Worm (Caenorhabditis elegans) whole organism, L4/young adult: ENCODE measurements around the gene T26H5.10.

Experiments used
- W03F9.2 ChIP-seq: fragments of 150-350 bp; optimal IDR thresholded peaks from 2 replicates; lab custom pipeline; 2014; ENCODE audit warnings: missing biosample characterization, missing genetic modification characterization
- dao-5 ChIP-seq: sonication (generic microtip); optimal IDR thresholded peaks from 2 replicates; lab custom pipeline; 2016; ENCODE audit warnings: missing genotype, missing genetic modification characterization, moderate library complexity, missing compliant biosample characterization
- him-1 ChIP-seq: sonication (generic microtip); optimal IDR thresholded peaks from 2 replicates; lab custom pipeline; 2016; ENCODE audit warnings: missing genotype, missing genetic modification reagents, missing genetic modification characterization, missing compliant biosample characterization

T26H5.10 gene

DNA sequence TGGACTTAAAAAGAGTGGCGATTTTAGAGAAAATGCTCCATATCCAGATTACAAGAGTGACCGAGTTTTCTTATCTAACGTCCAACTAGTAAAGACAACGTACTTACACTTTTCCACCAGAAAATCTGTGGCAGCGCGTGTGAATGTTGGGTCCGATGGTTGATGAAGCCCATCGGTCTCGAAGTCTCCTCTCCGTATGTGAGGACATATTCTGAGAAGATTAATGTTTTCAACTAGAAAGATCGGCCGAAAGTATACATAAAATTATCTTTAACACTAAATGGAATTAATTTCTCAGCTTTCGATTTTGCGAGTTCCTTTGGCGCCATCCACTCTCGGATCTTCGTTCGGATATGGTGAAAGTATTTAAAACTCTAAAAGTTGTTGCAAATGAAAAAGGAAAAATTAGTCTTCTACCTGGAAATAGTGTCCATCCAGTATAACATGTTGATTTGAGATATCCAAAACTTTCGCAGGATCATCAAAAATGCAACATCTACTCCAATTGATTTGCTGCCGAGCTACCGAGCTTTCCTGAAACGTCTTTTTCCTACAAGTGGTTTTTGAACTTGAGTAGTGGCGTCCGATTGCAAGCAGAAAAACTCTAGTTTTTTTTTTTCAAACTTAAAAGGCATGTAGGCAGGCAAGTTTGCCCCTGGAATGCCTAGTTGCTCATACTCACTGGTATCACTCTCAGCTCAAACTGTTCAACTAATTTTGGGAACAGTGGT is 12.1 kb downstream of the T26H5.10 start:
- no peak for TF ChIP-seq W03F9.2 (tag; lab: Kevin White, UChicago)
- TF ChIP-seq him-1 (tag; lab: Kevin White, UChicago) = no peak
- TF ChIP-seq dao-5 (tag; lab: Kevin White, UChicago) = no peak

DNA sequence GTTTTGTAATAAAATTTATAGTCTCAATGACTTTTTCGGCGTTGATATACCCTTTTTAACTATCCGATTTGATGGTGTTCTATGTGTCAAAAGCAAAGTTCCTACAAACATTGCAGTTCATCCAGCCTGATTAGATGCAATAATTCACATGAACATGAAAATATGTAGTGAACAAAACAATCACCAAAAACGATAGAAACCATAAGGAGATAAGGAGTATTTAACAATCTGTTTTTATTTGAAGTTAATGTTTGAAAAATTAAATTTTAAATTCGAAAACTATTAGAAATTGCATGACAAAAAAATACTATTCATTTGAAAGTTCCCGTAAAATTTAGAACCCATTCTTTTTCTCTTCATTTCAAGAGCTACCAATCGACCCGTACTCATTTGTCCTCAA is 16.7 kb downstream of the T26H5.10 start, which contains the start of gene fbxa-209:
Gene fbxa-209, minus strand, starts transcription at position 101 of the 400 bp plus-strand sequence.
- TF ChIP-seq W03F9.2 (tag; lab: Kevin White, UChicago) = no peak
- TF ChIP-seq him-1 (tag; lab: Kevin White, UChicago) = no peak
- no peak for TF ChIP-seq dao-5 (tag; lab: Kevin White, UChicago)

DNA sequence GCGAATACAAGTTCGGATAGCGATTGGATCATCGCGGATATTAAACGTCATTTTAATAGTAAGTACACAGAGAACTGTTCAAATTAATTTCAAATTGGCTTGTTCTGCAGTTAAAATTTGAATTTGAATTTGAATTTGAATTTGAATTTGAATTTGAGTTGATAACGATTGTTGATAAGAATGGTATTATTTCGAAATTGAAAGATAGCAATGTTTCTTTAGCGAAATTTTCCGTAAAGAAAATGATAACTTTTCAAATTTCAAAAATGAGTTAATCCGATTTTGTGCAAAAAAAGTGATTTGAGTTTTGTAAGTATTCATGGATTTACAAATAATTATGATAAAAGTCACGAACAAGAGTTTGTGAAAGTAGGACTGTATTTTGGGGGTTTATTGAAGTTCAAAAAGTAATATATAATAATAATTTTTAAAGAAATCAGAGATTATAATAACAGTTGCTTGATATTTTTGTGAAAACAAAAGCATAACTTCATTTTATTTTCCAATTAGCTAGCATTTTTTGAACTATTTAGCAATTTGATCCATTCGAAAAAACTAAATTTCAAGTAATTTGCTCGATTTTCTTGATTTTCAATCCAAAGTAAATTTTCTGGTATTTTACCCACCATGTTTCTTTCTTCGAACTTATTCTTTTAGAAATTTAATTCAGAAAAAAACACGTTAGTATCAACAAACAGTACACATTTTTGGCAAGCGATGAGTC is 18.1 kb downstream of the T26H5.10 start, which contains the start of gene Y36E3A.2:
Gene Y36E3A.2, plus strand, starts transcription at position 674 of the 724 bp plus-strand sequence.
- TF ChIP-seq W03F9.2 (tag; lab: Kevin White, UChicago) (no peak), dao-5 (tag; lab: Kevin White, UChicago) (no peak), him-1 (tag; lab: Kevin White, UChicago) (no peak)

DNA sequence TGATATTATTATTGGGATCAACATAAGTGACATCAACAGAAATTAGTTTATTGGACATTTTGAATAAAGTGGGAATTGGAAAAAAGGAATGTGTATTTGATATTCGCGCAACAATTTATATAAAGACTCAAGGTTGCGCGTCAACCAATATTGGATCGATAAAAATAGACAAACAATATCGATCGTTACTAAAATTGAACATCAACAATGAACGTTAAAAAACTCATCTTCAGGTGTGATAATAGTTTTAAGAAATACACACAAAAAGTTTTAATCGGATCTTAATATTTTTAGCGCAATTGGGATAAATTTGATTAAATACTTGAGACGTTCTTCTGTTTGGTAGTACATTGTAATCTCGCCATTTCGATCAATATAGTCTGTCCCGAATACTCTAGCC is 20.0 kb downstream of the T26H5.10 start, which contains the start of gene fbxa-104:
Gene fbxa-104, minus strand, starts transcription at position 83 of the 400 bp plus-strand sequence.
- TF ChIP-seq him-1 (tag; lab: Kevin White, UChicago) = no peak
- TF ChIP-seq W03F9.2 (tag; lab: Kevin White, UChicago) = no peak
- no peak for TF ChIP-seq dao-5 (tag; lab: Kevin White, UChicago)

DNA sequence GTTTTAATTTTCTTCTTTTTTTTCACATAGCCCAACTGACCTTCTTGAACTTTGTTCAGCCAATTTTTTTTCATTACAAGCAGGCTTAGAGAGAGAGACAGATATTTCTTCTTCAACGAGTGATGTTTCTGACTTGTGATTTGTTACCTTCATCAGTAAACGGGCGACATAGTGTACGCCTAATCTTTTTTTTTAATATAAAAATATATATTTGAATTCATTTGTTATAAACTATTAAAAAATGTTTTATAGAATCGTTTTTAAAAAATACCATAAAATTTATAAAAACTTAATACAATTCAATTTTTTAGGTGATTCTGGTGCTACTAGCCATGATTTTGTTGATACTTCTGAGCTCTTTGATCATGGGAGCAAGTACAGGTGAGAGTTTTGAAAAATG is 25.8 kb downstream of the T26H5.10 start, which contains the start of gene T06E6.10:
Gene T06E6.10, plus strand, starts transcription at position 301 of the 400 bp plus-strand sequence.
- TF ChIP-seq him-1 (tag; lab: Kevin White, UChicago) (no peak), dao-5 (tag; lab: Kevin White, UChicago) (no peak), W03F9.2 (tag; lab: Kevin White, UChicago) (no peak)

DNA sequence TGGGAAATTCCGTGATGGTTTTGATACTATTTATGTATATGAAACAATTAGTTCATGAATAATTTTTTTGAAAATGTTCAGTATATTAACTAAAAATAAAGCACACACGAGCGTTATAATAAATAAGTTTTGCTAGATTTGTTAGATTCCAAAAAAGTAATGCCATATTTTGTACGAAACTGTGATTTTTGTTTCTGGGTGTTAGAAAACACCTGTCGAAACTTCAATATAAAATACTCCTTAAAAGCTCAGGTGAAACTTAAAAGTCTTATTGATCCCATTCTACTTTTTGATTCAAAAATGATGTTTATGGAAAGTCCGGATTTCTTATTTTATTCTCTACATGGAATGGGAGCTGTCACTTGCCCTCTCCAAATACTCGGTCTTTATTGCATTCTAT is 27.7 kb downstream of the T26H5.10 start, which contains the start of gene srh-265:
Gene srh-265, plus strand, starts transcription at position 301 of the 400 bp plus-strand sequence.
- no peak for TF ChIP-seq him-1 (tag; lab: Kevin White, UChicago)
- no peak for TF ChIP-seq W03F9.2 (tag; lab: Kevin White, UChicago)
- no peak for TF ChIP-seq dao-5 (tag; lab: Kevin White, UChicago)

DNA sequence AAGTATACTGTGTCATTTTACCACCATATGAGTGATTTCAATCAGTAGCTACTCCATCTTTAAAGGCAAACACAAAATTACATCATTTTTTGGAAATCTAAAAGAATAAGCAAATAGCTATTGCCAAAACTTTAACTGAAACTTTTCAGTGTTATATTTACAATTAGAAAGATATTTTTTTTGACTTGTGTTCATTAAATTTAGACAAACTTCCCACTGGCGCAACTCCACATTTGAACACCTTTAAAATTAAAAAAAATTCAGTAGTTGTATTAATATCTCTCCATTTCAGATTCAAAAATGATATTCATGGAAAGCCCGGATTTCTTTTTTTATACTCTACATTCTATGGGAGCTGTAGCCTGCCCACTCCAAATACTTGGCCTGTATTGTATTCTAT is 29.8 kb downstream of the T26H5.10 start, which contains the start of gene srh-264:
Gene srh-264, plus strand, starts transcription at position 301 of the 400 bp plus-strand sequence.
- no peak for TF ChIP-seq dao-5 (tag; lab: Kevin White, UChicago)
- no peak for TF ChIP-seq W03F9.2 (tag; lab: Kevin White, UChicago)
- no peak for TF ChIP-seq him-1 (tag; lab: Kevin White, UChicago)

DNA sequence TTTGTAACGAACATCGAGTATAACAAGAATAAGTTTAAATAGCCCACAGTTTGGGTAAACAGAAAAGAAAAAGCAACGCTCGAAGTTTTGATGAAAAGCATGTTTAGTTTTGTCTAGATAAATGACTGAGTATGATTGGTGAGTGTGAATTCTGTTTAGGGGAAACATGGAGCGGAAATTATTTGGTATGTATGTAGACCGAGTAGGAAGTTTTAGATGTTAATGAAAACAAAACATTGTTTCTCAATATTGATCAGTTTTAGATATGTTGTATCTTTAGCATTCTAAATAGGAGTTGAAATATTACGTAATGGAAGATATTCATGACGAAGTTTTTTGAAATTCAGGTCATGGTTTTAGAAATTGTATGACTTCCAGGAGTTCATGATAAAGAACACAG is 31.0 kb downstream of the T26H5.10 start, which contains the start of gene srbc-63:
Gene srbc-63, minus strand, starts transcription at position 101 of the 400 bp plus-strand sequence.
- TF ChIP-seq him-1 (tag; lab: Kevin White, UChicago) (no peak), W03F9.2 (tag; lab: Kevin White, UChicago) (no peak)

DNA sequence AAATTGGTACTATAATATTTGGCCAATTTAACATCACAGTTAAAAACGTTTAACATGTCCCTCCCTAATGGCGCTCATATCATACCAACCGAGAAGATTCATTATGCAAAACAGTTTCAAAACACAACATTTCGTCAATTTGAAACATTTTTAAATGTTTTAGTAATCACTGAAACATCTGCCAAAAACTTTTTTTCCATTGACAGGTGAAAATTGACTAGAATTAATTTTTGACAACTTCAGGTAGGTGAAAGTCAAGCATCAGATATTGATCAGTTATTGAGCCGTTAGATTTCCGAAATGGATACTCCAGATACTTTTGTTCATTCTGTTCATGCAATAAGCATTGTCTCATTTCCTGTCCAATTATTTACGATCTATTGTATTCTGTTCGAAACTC is 36.7 kb downstream of the T26H5.10 start, which contains the start of gene srh-257:
Gene srh-257, plus strand, starts transcription at position 301 of the 400 bp plus-strand sequence.
- TF ChIP-seq W03F9.2 (tag; lab: Kevin White, UChicago) = no peak
- no peak for TF ChIP-seq dao-5 (tag; lab: Kevin White, UChicago)
- no peak for TF ChIP-seq him-1 (tag; lab: Kevin White, UChicago)

DNA sequence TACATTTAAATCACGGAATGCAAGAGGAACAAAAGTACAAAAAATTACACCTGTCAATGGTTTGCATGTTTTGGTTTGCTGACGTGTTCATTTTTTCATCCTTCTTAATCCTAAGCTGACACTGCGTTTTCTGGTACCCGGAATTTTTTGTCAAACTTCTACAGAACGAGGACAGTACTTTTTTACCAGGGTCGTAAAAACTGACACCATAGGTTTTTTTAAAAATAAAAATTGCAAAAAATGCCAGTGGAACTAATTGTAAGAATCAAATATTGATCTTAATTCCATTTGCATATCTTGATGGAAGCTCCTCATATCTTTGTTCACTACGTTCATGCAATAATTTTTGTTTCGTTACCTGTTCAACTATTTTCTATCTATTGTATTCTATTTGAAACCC is 38.7 kb downstream of the T26H5.10 start, which contains the start of gene srh-258:
Gene srh-258, plus strand, starts transcription at position 301 of the 400 bp plus-strand sequence.
- no peak for TF ChIP-seq dao-5 (tag; lab: Kevin White, UChicago)
- no peak for TF ChIP-seq W03F9.2 (tag; lab: Kevin White, UChicago)
- no peak for TF ChIP-seq him-1 (tag; lab: Kevin White, UChicago)

DNA sequence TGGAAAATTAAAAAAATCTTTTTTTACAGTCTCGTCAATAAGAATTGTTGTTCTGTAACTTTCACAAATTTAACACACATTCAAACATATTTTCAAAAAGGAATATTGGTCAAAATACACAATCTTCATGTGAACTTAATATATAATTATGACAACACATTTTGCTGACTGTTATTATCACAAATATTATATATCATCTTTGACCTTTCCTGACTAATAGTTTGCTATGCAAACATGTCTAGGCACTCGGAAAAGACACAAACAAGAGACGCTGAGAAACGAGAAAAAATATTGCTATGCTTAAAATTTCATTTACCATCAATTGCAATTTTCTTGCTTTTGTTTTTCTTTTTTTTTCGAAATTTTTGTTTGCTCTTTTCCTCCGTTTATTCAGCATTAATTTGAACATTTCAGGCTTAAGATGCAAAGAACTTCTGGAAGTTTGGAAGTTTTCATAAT is 41.7 kb downstream of the T26H5.10 start, which contains the start of gene fbxa-135:
Gene fbxa-135, plus strand, starts transcription at position 409 of the 459 bp plus-strand sequence.
- TF ChIP-seq him-1 (tag; lab: Kevin White, UChicago) (no peak), dao-5 (tag; lab: Kevin White, UChicago) (no peak), W03F9.2 (tag; lab: Kevin White, UChicago) (no peak)

DNA sequence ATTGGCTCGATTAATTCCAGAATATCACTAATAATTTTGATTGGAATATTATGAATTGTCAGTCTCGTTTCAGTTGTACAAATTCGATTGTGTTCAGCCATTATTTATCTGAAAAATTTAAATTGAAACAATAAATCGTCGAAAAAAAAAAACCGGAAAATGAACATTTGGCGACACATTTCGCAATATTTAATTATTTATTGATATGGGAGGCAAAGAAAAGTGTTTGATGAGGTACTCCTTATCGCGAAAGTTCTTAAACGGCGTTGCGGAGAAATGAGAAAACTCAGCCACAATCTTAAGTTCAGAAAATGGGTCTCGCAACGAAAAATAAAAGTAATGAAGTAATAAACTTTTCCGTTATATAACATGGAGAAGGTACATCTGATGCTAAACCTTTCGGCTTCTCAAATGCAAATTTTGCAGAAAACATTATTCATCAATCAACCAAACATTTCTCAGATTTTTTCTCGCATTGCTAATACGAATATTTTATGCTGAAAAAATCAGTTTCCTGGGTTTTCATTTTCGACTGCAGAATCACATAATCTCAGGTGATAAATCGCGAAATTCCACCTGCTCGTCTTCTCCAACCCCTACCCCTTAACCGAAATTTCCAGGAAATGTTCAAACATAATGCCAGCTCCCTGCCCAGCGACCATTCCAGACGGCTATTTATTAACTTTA is 43.8 kb downstream of the T26H5.10 start, which contains the start of the genes T06E6.15 and sri-7:
Gene T06E6.15, minus strand, starts transcription at position 101 of the 687 bp plus-strand sequence.
Gene sri-7, plus strand, starts transcription at position 637 of the 687 bp plus-strand sequence.
- TF ChIP-seq dao-5 (tag; lab: Kevin White, UChicago) = no peak
- no peak for TF ChIP-seq him-1 (tag; lab: Kevin White, UChicago)
- no peak for TF ChIP-seq W03F9.2 (tag; lab: Kevin White, UChicago)
